Fruit fly (Drosophila melanogaster): ENCODE results near the gene CG7655.

Gene CG7655

dm6 chr3R:17705899-17706831 is 23.7 kb downstream of the CG7655 start (continued):
- TF ChIP-seq CG9932 (GFP tag; IDR thresholded peaks at IDR 0.05): no peak
- no peak for TF ChIP-seq MTF-1 (GFP tag; optimal IDR thresholded peaks at IDR 0.05; ENCODE audit: borderline replicate concordance)
- no peak for TF ChIP-seq NFAT (GFP tag; IDR thresholded peaks at IDR 0.05)
- TF ChIP-seq chm (GFP tag; IDR thresholded peaks at IDR 0.05): no peak
- no peak for TF ChIP-seq row (GFP tag; IDR thresholded peaks at IDR 0.05)
- peak; percentile 54; the same call in 1 of the 4 replicates for TF ChIP-seq chinmo (GFP tag; IDR thresholded peaks at IDR 0.05; ENCODE audit: partially characterized antibody)
- no peak for TF ChIP-seq Ssrp (tag; optimal IDR thresholded peaks at IDR 0.05)
- no peak for TF ChIP-seq CG18011 (GFP tag; optimal IDR thresholded peaks at IDR 0.05)
- peak; percentile 19 for TF ChIP-seq CG15696 (tag; optimal IDR thresholded peaks at IDR 0.05)
- peak; percentile 40 for TF ChIP-seq nom (GFP tag; optimal IDR thresholded peaks at IDR 0.05)
- TF ChIP-seq sc (optimal IDR thresholded peaks at IDR 0.05): no peak
- TF ChIP-seq sc (GFP tag; optimal IDR thresholded peaks at IDR 0.05): no peak
- TF ChIP-seq CG31388 (GFP tag; optimal IDR thresholded peaks at IDR 0.05): no peak
- no peak for TF ChIP-seq CG8089 (GFP tag; optimal IDR thresholded peaks at IDR 0.05)
- no peak for TF ChIP-seq Taf1 (GFP tag; IDR thresholded peaks at IDR 0.05)
- TF ChIP-seq Stat92E (GFP tag; optimal IDR thresholded peaks at IDR 0.05): peak in 1 of 3 experiments; percentile 32
- TF ChIP-seq CG2202 (tag; optimal IDR thresholded peaks at IDR 0.05): no peak
- peak; percentile 74 for TF ChIP-seq Med (GFP tag)
- TF ChIP-seq exex (tag; optimal IDR thresholded peaks at IDR 0.05): peak; percentile 24
- no peak for TF ChIP-seq CG14860 (GFP tag; IDR thresholded peaks at IDR 0.05; ENCODE audit: partially characterized antibody)
- TF ChIP-seq CG16815 (GFP tag; optimal IDR thresholded peaks at IDR 0.05): no peak
- TF ChIP-seq CG8281 (tag; optimal IDR thresholded peaks at IDR 0.05): no peak
- peak; percentile 58 for TF ChIP-seq sens (GFP tag)
- no peak for TF ChIP-seq so (GFP tag; IDR thresholded peaks at IDR 0.05)
- no peak for TF ChIP-seq CG6254 (GFP tag; optimal IDR thresholded peaks at IDR 0.05)
- TF ChIP-seq fd96Cb (tag; optimal IDR thresholded peaks at IDR 0.05): no peak
- no peak for TF ChIP-seq abd-A (tag; optimal IDR thresholded peaks at IDR 0.05)
- TF ChIP-seq CG34422 (GFP tag; IDR thresholded peaks at IDR 0.05): no peak
- no peak for TF ChIP-seq CG11247 (GFP tag; IDR thresholded peaks at IDR 0.05)
- no peak for TF ChIP-seq Sry-δ (GFP tag; optimal IDR thresholded peaks at IDR 0.05)
- TF ChIP-seq sd (tag; optimal IDR thresholded peaks at IDR 0.05): peak; percentile 72
- no peak for TF ChIP-seq fd3F (GFP tag; optimal IDR thresholded peaks at IDR 0.05)
- TF ChIP-seq CG10274 (GFP tag; optimal IDR thresholded peaks at IDR 0.05): no peak
- no peak for TF ChIP-seq CG15479 (GFP tag; optimal IDR thresholded peaks at IDR 0.05)
- no peak for TF ChIP-seq CG11456 (GFP tag; IDR thresholded peaks at IDR 0.05)
- no peak for TF ChIP-seq ab (GFP tag; optimal IDR thresholded peaks at IDR 0.05)
- no peak for TF ChIP-seq CG31224 (GFP tag; IDR thresholded peaks at IDR 0.05)
- TF ChIP-seq CG1529 (GFP tag; optimal IDR thresholded peaks at IDR 0.05): no peak
- peak; percentile 86 for TF ChIP-seq crol (GFP tag; IDR thresholded peaks at IDR 0.05)
- TF ChIP-seq CG2712 (tag; optimal IDR thresholded peaks at IDR 0.05): no peak
- TF ChIP-seq sug (tag; optimal IDR thresholded peaks at IDR 0.05): no peak
- TF ChIP-seq D19A (tag; optimal IDR thresholded peaks at IDR 0.05): no peak
- no peak for TF ChIP-seq stc (GFP tag; IDR thresholded peaks at IDR 0.05)
- TF ChIP-seq CG4360 (GFP tag; IDR thresholded peaks at IDR 0.05): peak; percentile 38; the same call in 1 of the 2 replicates
- TF ChIP-seq NC2α (GFP tag; optimal IDR thresholded peaks at IDR 0.05): no peak
- TF ChIP-seq CG30403 (GFP tag; optimal IDR thresholded peaks at IDR 0.05): no peak
- TF ChIP-seq Neu2 (GFP tag; optimal IDR thresholded peaks at IDR 0.05; ENCODE audit: borderline replicate concordance): no peak
- TF ChIP-seq odd (GFP tag; optimal IDR thresholded peaks at IDR 0.05): no peak
- no peak for TF ChIP-seq gro (GFP tag; optimal IDR thresholded peaks at IDR 0.05)
